Fruit fly (Drosophila melanogaster): ENCODE data around the gene PolE1.

- TF ChIP-seq eg (GFP tag; IDR thresholded peaks at IDR 0.05) (peak; percentile 58), CG6854 (GFP tag; optimal IDR thresholded peaks at IDR 0.05) (no peak), CG7368 (GFP tag; optimal IDR thresholded peaks at IDR 0.05) (no peak), CG11762 (GFP tag; optimal IDR thresholded peaks at IDR 0.05; ENCODE audit: insufficient read depth) (no peak), vri (GFP tag; optimal IDR thresholded peaks at IDR 0.05) (no peak), CG16779 (tag; optimal IDR thresholded peaks at IDR 0.05) (no peak), Ets21C (GFP tag; optimal IDR thresholded peaks at IDR 0.05) (no peak), CG10631 (GFP tag; optimal IDR thresholded peaks at IDR 0.05) (peak; percentile 14), salr (GFP tag; optimal IDR thresholded peaks at IDR 0.05) (peak in 1 of 2 experiments; percentile 19), fd85E (GFP tag; optimal IDR thresholded peaks at IDR 0.05) (no peak)
These were observed 17.1 kb downstream of the PolE1 start for dm6 chr3R:23365028-23365427.

Measured in whole organism, prepupa.